Worm (Caenorhabditis elegans): Measurements from ENCODE around the gene F25E5.16.
A peak's percentile ranks its signal among the peaks of the same experiment; 100 is the strongest.

F25E5.16 gene

ce11 chrV:7436911-7437310 is 1.2 kb upstream of the F25E5.16 start (continued):
- TF ChIP-seq somi-1 (GFP tag; optimal IDR thresholded peaks at IDR 0.05) = peak; percentile 4
- peak; percentile 34; the same call in 1 of the 2 replicates for TF ChIP-seq Y53G8AR.9 (GFP tag; conservative IDR thresholded peaks at IDR 0.05)
- TF ChIP-seq aptf-2 (GFP tag; conservative IDR thresholded peaks at IDR 0.05) = no peak
- no peak for TF ChIP-seq snpc-3.4 (tag; optimal IDR thresholded peaks at IDR 0.05)
- TF ChIP-seq sdz-38 (tag; optimal IDR thresholded peaks at IDR 0.05) = no peak
- no peak for TF ChIP-seq lin-54 (GFP tag; optimal IDR thresholded peaks at IDR 0.05)

- TF ChIP-seq F10E7.11 (tag; optimal IDR thresholded peaks at IDR 0.05) (peak; percentile 63), mcd-1 (GFP tag; IDR thresholded peaks at IDR 0.05) (peak; percentile 18; the same call in 1 of the 2 replicates), madf-3 (GFP tag; IDR thresholded peaks at IDR 0.05) (no peak), F52B5.7 (tag; optimal IDR thresholded peaks at IDR 0.05) (peak; percentile 10), K11D2.4 (GFP tag; IDR thresholded peaks at IDR 0.05) (0 out of 2 replicates have a peak, but pooled peaks have one; percentile 16), ceh-100 (GFP tag; IDR thresholded peaks at IDR 0.05) (no peak), ets-4 (GFP tag; optimal IDR thresholded peaks at IDR 0.05) (no peak)
Measured at ce11 chrV:7437538-7437937, 547 bp upstream of the F25E5.16 start, which contains the start of gene F25E5.9. Gene F25E5.9, minus strand, starts transcription at chrV:7437919.

- TF ChIP-seq F52B5.7 (tag; optimal IDR thresholded peaks at IDR 0.05) (no peak), B0019.2 (GFP tag; conservative IDR thresholded peaks at IDR 0.05) (no peak), somi-1 (GFP tag; optimal IDR thresholded peaks at IDR 0.05) (no peak), Y56A3A.18 (GFP tag; IDR thresholded peaks at IDR 0.05) (no peak), madf-10 (tag; optimal IDR thresholded peaks at IDR 0.05) (no peak), F37B4.10 (GFP tag; IDR thresholded peaks at IDR 0.05) (no peak), gei-17 (GFP tag; optimal IDR thresholded peaks at IDR 0.05) (no peak), let-607 (tag; optimal IDR thresholded peaks at IDR 0.05) (no peak), cebp-1 (GFP tag; IDR thresholded peaks at IDR 0.05) (no peak), cebp-1 (tag; optimal IDR thresholded peaks at IDR 0.05) (no peak), nhr-120 (GFP tag; IDR thresholded peaks at IDR 0.05) (no peak), egrh-3 (GFP tag; IDR thresholded peaks at IDR 0.05) (no peak), hlh-26 (GFP tag; conservative IDR thresholded peaks at IDR 0.05) (no peak), ccch-3 (GFP tag; optimal IDR thresholded peaks at IDR 0.05) (no peak)
Measured at ce11 chrV:7439807-7440206, 1.7 kb downstream of the F25E5.16 start, which contains the start of gene try-13. Gene try-13, plus strand, starts transcription at chrV:7440107.

- TF ChIP-seq ztf-28 (GFP tag; IDR thresholded peaks at IDR 0.05) = 0 out of 2 replicates have a peak, but pooled peaks have one; percentile 43
- 0 out of 2 replicates have a peak, but pooled peaks have one; percentile 53 for TF ChIP-seq egl-18 (GFP tag; IDR thresholded peaks at IDR 0.05)
- TF ChIP-seq ekl-4 (GFP tag; IDR thresholded peaks at IDR 0.05) = peak; percentile 21; the same call in 1 of the 2 replicates
- TF ChIP-seq F37B4.10 (GFP tag; IDR thresholded peaks at IDR 0.05) = peak; percentile 94; the same call in 1 of the 2 replicates
- TF ChIP-seq Y67H2A.10 (GFP tag; conservative IDR thresholded peaks at IDR 0.05) = peak; percentile 19; the same call in 1 of the 2 replicates
- 0 out of 2 replicates have a peak, but pooled peaks have one; percentile 35 for TF ChIP-seq ztf-6 (GFP tag; IDR thresholded peaks at IDR 0.05)
- peak; percentile 9; the same call in 1 of the 2 replicates for TF ChIP-seq bed-2 (GFP tag; IDR thresholded peaks at IDR 0.05)
- TF ChIP-seq ztf-25 (GFP tag; IDR thresholded peaks at IDR 0.05) = 0 out of 2 replicates have a peak, but pooled peaks have one; percentile 75
- TF ChIP-seq F39B2.1 (GFP tag; IDR thresholded peaks at IDR 0.05) = 0 out of 2 replicates have a peak, but pooled peaks have one; percentile 51
- peak; percentile 88 for TF ChIP-seq egrh-3 (GFP tag; IDR thresholded peaks at IDR 0.05)
- peak; percentile 62 for TF ChIP-seq attf-3 (GFP tag; conservative IDR thresholded peaks at IDR 0.05)
- TF ChIP-seq bed-1 (GFP tag; IDR thresholded peaks at IDR 0.05) = 0 out of 2 replicates have a peak, but pooled peaks have one; percentile 20
- 0 out of 2 replicates have a peak, but pooled peaks have one; percentile 33 for TF ChIP-seq sea-2 (GFP tag; IDR thresholded peaks at IDR 0.05)
- TF ChIP-seq pbrm-1 (GFP tag; IDR thresholded peaks at IDR 0.05) = 0 out of 2 replicates have a peak, but pooled peaks have one; percentile 34
Measured at ce11 chrV:7443480-7443879, 5.4 kb downstream of the F25E5.16 start.
